Fruit fly (Drosophila melanogaster): Measurements from ENCODE around the gene CG15468.

Gene CG15468

DNA sequence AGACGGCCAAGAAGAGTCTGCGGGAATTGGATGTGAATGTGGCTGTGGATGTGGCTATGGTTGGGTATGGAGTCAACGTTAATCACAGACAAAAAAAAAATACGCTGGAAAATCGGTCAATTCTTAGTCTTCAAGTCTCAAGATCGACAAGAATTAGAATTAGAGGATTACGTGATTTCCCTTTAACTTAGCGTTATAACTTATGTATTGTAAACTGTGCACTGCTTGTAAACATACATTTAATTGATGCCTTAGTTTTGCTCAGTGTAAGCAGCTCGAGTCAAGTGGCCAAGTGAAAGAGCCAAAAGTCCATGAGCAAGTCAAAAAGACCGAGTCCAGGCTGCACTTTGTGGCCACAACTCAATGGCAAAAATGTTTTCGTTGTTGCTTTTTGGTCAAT is 9.0 kb upstream of the CG15468 start:
- TF ChIP-seq Crg-1 (GFP tag; optimal IDR thresholded peaks at IDR 0.05): no peak
- TF ChIP-seq Hr96 (GFP tag; optimal IDR thresholded peaks at IDR 0.05): no peak
- no peak for TF ChIP-seq CG7101 (tag; optimal IDR thresholded peaks at IDR 0.05)
- TF ChIP-seq bab1 (GFP tag; optimal IDR thresholded peaks at IDR 0.05): no peak
- no peak for TF ChIP-seq CG14711 (tag; optimal IDR thresholded peaks at IDR 0.05)
- no peak for TF ChIP-seq CG12768 (GFP tag; optimal IDR thresholded peaks at IDR 0.05)
- no peak for TF ChIP-seq Mnt (GFP tag; optimal IDR thresholded peaks at IDR 0.05)
- TF ChIP-seq kay (GFP tag; ENCODE audit: borderline replicate concordance): no peak
- TF ChIP-seq cic (GFP tag; optimal IDR thresholded peaks at IDR 0.05): no peak
- TF ChIP-seq CG7045 (GFP tag; optimal IDR thresholded peaks at IDR 0.05): no peak
- no peak for TF ChIP-seq Clk (GFP tag; optimal IDR thresholded peaks at IDR 0.05)
- TF ChIP-seq CG1620 (GFP tag; optimal IDR thresholded peaks at IDR 0.05): no peak
- no peak for TF ChIP-seq cnc (optimal IDR thresholded peaks at IDR 0.05)
- no peak for TF ChIP-seq toe (GFP tag; optimal IDR thresholded peaks at IDR 0.05)
- no peak for TF ChIP-seq CG33017 (tag; optimal IDR thresholded peaks at IDR 0.05)

DNA sequence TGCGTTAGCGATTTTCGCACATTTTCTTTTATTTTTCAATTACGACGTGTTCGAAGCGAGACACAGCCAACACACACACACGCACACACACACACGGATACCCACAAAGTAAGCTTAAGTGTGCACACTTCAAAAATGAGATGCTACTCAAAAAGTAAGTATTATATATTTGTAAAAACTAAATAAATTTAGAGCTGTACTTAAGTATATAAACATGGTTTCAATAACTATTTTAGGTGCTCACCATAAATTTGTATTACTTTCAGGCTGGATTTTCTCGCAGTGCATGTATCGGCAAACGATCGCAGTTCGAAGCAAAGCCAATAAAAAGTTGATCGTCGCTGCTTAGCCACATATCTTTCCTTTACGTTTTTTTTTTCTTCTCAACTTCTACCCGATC is 4.7 kb upstream of the CG15468 start:
- TF ChIP-seq cic (GFP tag; optimal IDR thresholded peaks at IDR 0.05) (no peak), toe (GFP tag; optimal IDR thresholded peaks at IDR 0.05) (no peak), CG7101 (tag; optimal IDR thresholded peaks at IDR 0.05) (no peak), CG1620 (GFP tag; optimal IDR thresholded peaks at IDR 0.05) (no peak), pad (GFP tag; optimal IDR thresholded peaks at IDR 0.05) (no peak), CG5204 (GFP tag; optimal IDR thresholded peaks at IDR 0.05) (no peak), ovo (GFP tag; optimal IDR thresholded peaks at IDR 0.05) (no peak), Crg-1 (GFP tag; optimal IDR thresholded peaks at IDR 0.05) (no peak), cnc (optimal IDR thresholded peaks at IDR 0.05) (no peak), bab1 (GFP tag; optimal IDR thresholded peaks at IDR 0.05) (no peak), CG11617 (GFP tag; optimal IDR thresholded peaks at IDR 0.05) (no peak), CG33017 (tag; optimal IDR thresholded peaks at IDR 0.05) (no peak)

DNA sequence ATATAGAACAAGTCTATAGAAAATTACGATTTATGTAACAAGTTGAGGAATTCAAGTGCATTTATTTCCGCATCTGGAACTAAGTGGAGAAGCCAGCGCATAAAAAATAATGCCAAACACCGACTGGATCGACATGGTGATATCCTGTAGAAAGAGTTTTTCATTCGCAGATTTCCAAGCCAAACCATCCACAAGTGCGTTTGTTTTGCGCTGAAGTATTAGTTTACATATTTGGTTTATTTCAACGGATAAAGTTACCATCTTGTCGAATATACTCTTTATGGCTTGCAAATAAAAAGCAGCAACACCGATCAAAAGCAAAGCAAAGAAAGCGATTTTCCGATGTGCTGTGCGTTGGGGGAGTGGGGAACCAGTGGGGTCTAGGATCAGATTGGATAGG is 2.0 kb upstream of the CG15468 start:
- TF ChIP-seq Clk (GFP tag; optimal IDR thresholded peaks at IDR 0.05) (no peak), Hr96 (GFP tag; optimal IDR thresholded peaks at IDR 0.05) (no peak), CG5204 (GFP tag; optimal IDR thresholded peaks at IDR 0.05) (no peak), tj (GFP tag; optimal IDR thresholded peaks at IDR 0.05) (no peak), CG11617 (GFP tag; optimal IDR thresholded peaks at IDR 0.05) (no peak), CG7101 (tag; optimal IDR thresholded peaks at IDR 0.05) (no peak), CG33017 (tag; optimal IDR thresholded peaks at IDR 0.05) (no peak), bab1 (GFP tag; optimal IDR thresholded peaks at IDR 0.05) (no peak), CG1620 (GFP tag; optimal IDR thresholded peaks at IDR 0.05) (no peak), CG12768 (GFP tag; optimal IDR thresholded peaks at IDR 0.05) (no peak), cic (GFP tag; optimal IDR thresholded peaks at IDR 0.05) (no peak), kay (GFP tag; ENCODE audit: borderline replicate concordance) (no peak), toe (GFP tag; optimal IDR thresholded peaks at IDR 0.05) (no peak), Crg-1 (GFP tag; optimal IDR thresholded peaks at IDR 0.05) (no peak), pad (GFP tag; optimal IDR thresholded peaks at IDR 0.05) (no peak), Mnt (GFP tag; optimal IDR thresholded peaks at IDR 0.05) (no peak), ovo (GFP tag; optimal IDR thresholded peaks at IDR 0.05) (no peak)

DNA sequence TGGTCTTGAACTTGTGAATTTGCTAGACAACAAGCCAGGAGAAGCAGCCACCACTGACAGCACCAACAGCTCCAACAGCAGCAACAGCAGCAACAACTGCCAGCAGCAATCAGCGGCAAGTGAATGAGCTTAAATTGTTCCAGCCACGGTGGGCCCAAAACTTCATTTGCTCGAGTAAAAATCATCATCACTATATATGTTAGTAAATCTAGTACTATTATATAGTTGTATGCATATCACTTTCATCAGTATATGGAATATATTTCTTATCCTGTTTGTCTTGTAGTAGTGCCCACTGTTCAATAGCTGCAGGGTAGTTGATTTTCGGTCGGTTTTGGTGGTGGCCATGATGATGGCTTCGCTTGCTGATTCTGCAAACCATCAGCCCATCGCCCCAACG is 2.1 kb downstream of the CG15468 start:
- TF ChIP-seq tj (GFP tag; optimal IDR thresholded peaks at IDR 0.05) (peak; percentile 6), Hr96 (GFP tag; optimal IDR thresholded peaks at IDR 0.05) (no peak)

DNA sequence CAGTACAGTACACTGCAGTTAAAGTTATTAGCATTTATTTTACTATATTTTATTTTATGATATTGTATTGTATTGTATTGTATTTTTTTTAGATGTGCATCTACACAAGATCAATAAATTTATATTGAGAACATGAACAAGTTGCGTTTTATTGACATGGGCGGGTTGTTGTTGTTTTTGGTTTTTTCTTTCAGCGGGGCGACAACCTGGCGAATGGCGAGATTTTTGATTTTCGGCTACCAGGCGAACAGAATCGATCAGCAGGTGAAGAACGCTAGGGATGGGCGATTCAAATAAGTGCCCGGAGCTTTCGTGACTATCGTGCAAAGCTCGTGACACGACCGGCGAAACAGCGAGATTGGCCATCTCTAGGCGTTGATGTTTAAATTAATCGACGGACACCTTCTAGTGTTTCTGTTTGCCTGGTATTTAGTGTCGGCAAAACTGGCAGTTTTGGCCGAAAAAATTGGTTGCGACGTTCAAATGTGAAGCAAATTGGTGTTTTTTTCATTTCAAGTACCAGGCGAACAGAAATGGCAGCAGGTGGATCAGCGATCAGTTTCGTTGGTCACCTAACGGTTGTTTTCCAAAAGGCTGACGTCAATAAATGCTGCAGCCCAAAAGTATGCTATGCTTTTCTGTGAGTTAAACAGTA is 5.0 kb downstream of the CG15468 start:
- TF ChIP-seq bab1 (GFP tag; optimal IDR thresholded peaks at IDR 0.05): peak; percentile 79
- no peak for TF ChIP-seq CG7045 (GFP tag; optimal IDR thresholded peaks at IDR 0.05)
- TF ChIP-seq Hr96 (GFP tag; optimal IDR thresholded peaks at IDR 0.05): no peak
- TF ChIP-seq tj (GFP tag; optimal IDR thresholded peaks at IDR 0.05): peak; percentile 61
- TF ChIP-seq CG12768 (GFP tag; optimal IDR thresholded peaks at IDR 0.05): no peak
- TF ChIP-seq ovo (GFP tag; optimal IDR thresholded peaks at IDR 0.05): peak; percentile 97
- TF ChIP-seq Mnt (GFP tag; optimal IDR thresholded peaks at IDR 0.05): no peak
- no peak for TF ChIP-seq CG5204 (GFP tag; optimal IDR thresholded peaks at IDR 0.05)
- TF ChIP-seq pad (GFP tag; optimal IDR thresholded peaks at IDR 0.05): no peak
- no peak for TF ChIP-seq CG33017 (tag; optimal IDR thresholded peaks at IDR 0.05)
- TF ChIP-seq CG1620 (GFP tag; optimal IDR thresholded peaks at IDR 0.05): no peak
- TF ChIP-seq CG7101 (tag; optimal IDR thresholded peaks at IDR 0.05): no peak
- TF ChIP-seq kay (GFP tag; ENCODE audit: borderline replicate concordance): no peak
- no peak for TF ChIP-seq cnc (optimal IDR thresholded peaks at IDR 0.05)
- peak; percentile 12 for TF ChIP-seq CG11617 (GFP tag; optimal IDR thresholded peaks at IDR 0.05)
- no peak for TF ChIP-seq toe (GFP tag; optimal IDR thresholded peaks at IDR 0.05)
- peak; percentile 13 for TF ChIP-seq Crg-1 (GFP tag; optimal IDR thresholded peaks at IDR 0.05)
- TF ChIP-seq cic (GFP tag; optimal IDR thresholded peaks at IDR 0.05): no peak
- no peak for TF ChIP-seq CG14711 (tag; optimal IDR thresholded peaks at IDR 0.05)
- TF ChIP-seq Clk (GFP tag; optimal IDR thresholded peaks at IDR 0.05): no peak

DNA sequence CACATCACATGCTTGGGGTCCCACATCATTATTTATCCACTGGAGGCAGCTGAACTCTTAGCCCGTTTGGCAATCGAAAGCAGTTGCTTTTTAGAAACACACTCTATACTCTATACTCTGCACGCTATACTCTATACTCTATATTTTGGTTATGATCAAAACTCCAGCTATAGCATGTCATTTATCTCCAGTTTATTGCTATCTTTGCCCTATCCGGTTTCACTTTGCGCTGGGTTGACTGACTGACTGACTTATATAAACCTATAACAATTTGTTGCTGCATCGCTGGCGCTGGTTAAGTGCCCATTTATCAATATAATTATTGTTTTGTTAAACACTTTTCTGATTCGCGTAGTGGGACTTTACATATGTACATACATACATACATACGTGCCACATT is 17.4 kb downstream of the CG15468 start:
- peak; percentile 59 for TF ChIP-seq kay (GFP tag; ENCODE audit: borderline replicate concordance)
- no peak for TF ChIP-seq bab1 (GFP tag; optimal IDR thresholded peaks at IDR 0.05)

DNA sequence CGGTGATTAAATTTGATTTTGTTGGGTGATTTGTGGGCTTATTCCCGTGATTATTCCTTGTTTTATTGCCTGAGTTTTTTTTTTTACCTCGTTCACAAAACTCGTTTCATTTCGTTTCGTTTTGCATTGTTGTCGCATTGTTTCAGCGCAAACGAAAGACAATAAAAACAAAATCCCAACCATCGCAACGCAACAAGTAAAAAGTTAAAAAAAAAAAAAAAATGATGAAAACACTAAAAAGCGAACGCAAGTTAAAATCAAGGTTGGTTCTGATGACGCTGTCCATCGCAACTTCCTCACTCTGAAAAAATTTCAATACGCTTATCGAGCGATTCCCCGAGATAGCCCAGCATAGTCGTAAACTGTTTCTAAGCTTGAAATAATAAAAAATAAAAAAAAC is 19.4 kb downstream of the CG15468 start:
- TF ChIP-seq tj (GFP tag; optimal IDR thresholded peaks at IDR 0.05) (peak; percentile 82), CG14711 (tag; optimal IDR thresholded peaks at IDR 0.05) (no peak), Clk (GFP tag; optimal IDR thresholded peaks at IDR 0.05) (no peak)
